Worm (Caenorhabditis elegans) whole organism, midembryonic: ENCODE data around the gene R160.6.

ENCODE experiments used
- flt-1 ChIP-seq: fragments of 200-800 bp; sonication (Bioruptor generic); IDR thresholded peaks from 2 replicates; pipeline ENCODE4 v1.3.6; 2022; ENCODE audit warnings: missing genetic modification characterization, missing compliant biosample characterization
- ref-1 ChIP-seq: fragments of 200-800 bp; sonication (Bioruptor generic); conservative IDR thresholded peaks from 2 replicates; pipeline ENCODE4 v1.3.6; 2022; ENCODE audit warnings: missing genetic modification reagents, missing genetic modification characterization, missing compliant biosample characterization

- TF ChIP-seq ref-1 (GFP tag; lab: Robert Waterston, UW): no peak
- no peak for TF ChIP-seq flt-1
Measured at ce11 chrX:4383316-4383936, 10.4 kb upstream of the R160.6 start, which contains the start of gene lst-2.
